Worm (Caenorhabditis elegans) whole organism, L2 larva: ENCODE results near the gene T26G10.4.

Experiments used
- C34F6.9 ChIP-seq: fragments of 150-350 bp; optimal IDR thresholded peaks from 2 replicates; lab custom pipeline; 2014; ENCODE audit warnings: missing biosample characterization, missing genetic modification characterization
- F13H6.1 ChIP-seq: sonication (generic microtip); optimal IDR thresholded peaks from 2 replicates; lab custom pipeline; 2016; ENCODE audit warnings: missing genetic modification characterization, missing compliant biosample characterization
- R02D3.7 ChIP-seq: fragments of 150-350 bp; optimal IDR thresholded peaks from 2 replicates; lab custom pipeline; 2014; ENCODE audit warnings: missing biosample characterization, missing genetic modification characterization
- alr-1 ChIP-seq: fragments of 150-350 bp; optimal IDR thresholded peaks from 2 replicates; lab custom pipeline; 2014; ENCODE audit warnings: missing biosample characterization, missing genetic modification characterization
- ama-1 ChIP-seq: fragments of 150-350 bp; optimal IDR thresholded peaks from 2 replicates; lab custom pipeline; 2018; ENCODE audit warnings: inconsistent platforms
- blmp-1 ChIP-seq: sonication (generic microtip); optimal IDR thresholded peaks from 2 replicates; lab custom pipeline; 2017; ENCODE audit warnings: missing genetic modification characterization, mild to moderate bottlenecking, missing compliant biosample characterization, antibody characterized with exemption, moderate library complexity; ENCODE audit not compliant: insufficient read depth
- ceh-16 ChIP-seq: fragments of 150-350 bp; optimal IDR thresholded peaks from 2 replicates; lab custom pipeline; 2014; ENCODE audit warnings: missing biosample characterization, missing genetic modification characterization
- ceh-82 ChIP-seq: fragments of 150-350 bp; optimal IDR thresholded peaks from 2 replicates; lab custom pipeline; 2014; ENCODE audit warnings: missing biosample characterization, missing genetic modification characterization
- crh-2 ChIP-seq: sonication (generic microtip); optimal IDR thresholded peaks from 2 replicates; lab custom pipeline; 2017; ENCODE audit warnings: missing biosample characterization, missing genetic modification characterization
- dmd-4 ChIP-seq: sonication (generic microtip); optimal IDR thresholded peaks from 2 replicates; lab custom pipeline; 2017; ENCODE audit warnings: missing biosample characterization, missing genetic modification characterization
- egl-27 ChIP-seq: sonication (generic microtip); optimal IDR thresholded peaks from 3 replicates; lab custom pipeline; 2017; ENCODE audit warnings: missing biosample characterization, missing genetic modification reagents, missing genetic modification characterization
- fos-1 ChIP-seq: fragments of 150-350 bp; optimal IDR thresholded peaks from 2 replicates; lab custom pipeline; 2014; ENCODE audit warnings: missing biosample characterization, missing genetic modification characterization
- lsy-2 ChIP-seq, 2 experiments: fragments of 150-350 bp in 1 of 2; sonication (generic microtip) in 1 of 2; optimal IDR thresholded peaks; 2 replicates each; lab custom pipeline; 2014 to 2017; ENCODE audit warnings: missing biosample characterization in 2 of 2, missing genetic modification characterization in 2 of 2
- mab-5 ChIP-seq: fragments of 150-350 bp; optimal IDR thresholded peaks from 2 replicates; lab custom pipeline; 2014; ENCODE audit warnings: missing biosample characterization, missing genetic modification characterization
- mdl-1 ChIP-seq, 2 experiments: fragments of 150-350 bp in 1 of 2; sonication (generic microtip) in 1 of 2; optimal IDR thresholded peaks; 2 replicates each; lab custom pipeline; 2017; ENCODE audit warnings: missing biosample characterization in 2 of 2, missing genetic modification characterization in 2 of 2
- nhr-129 ChIP-seq: fragments of 150-350 bp; optimal IDR thresholded peaks from 2 replicates; lab custom pipeline; 2014; ENCODE audit warnings: missing biosample characterization, missing genetic modification characterization
- nhr-21 ChIP-seq: fragments of 150-350 bp; optimal IDR thresholded peaks from 2 replicates; lab custom pipeline; 2014; ENCODE audit warnings: missing biosample characterization, missing genetic modification characterization
- nhr-23 ChIP-seq: fragments of 150-350 bp; optimal IDR thresholded peaks from 2 replicates; lab custom pipeline; 2014; ENCODE audit warnings: missing biosample characterization, missing genetic modification reagents, missing genetic modification characterization
- nhr-237 ChIP-seq: fragments of 150-350 bp; optimal IDR thresholded peaks from 2 replicates; lab custom pipeline; 2014; ENCODE audit warnings: missing biosample characterization, missing genetic modification characterization
- nhr-25 ChIP-seq: fragments of 150-350 bp; sonication (generic microtip); optimal IDR thresholded peaks from 3 replicates; lab custom pipeline; 2014; ENCODE audit warnings: missing biosample characterization, missing genetic modification characterization
- peb-1 ChIP-seq: fragments of 150-350 bp; optimal IDR thresholded peaks from 2 replicates; lab custom pipeline; 2014; ENCODE audit warnings: missing biosample characterization, missing genetic modification characterization
- sem-4 ChIP-seq: fragments of 150-350 bp; optimal IDR thresholded peaks from 2 replicates; lab custom pipeline; 2014; ENCODE audit warnings: missing biosample characterization, missing genetic modification reagents, missing genetic modification characterization
- skn-1 ChIP-seq: sonication (generic microtip); optimal IDR thresholded peaks from 2 replicates; lab custom pipeline; 2017; ENCODE audit warnings: missing biosample characterization, missing genetic modification characterization
- sma-3 ChIP-seq: sonication (generic microtip); optimal IDR thresholded peaks from 2 replicates; lab custom pipeline; 2016; ENCODE audit warnings: missing genetic modification reagents, missing genetic modification characterization, missing compliant biosample characterization
- sma-9 ChIP-seq, 2 experiments: fragments of 150-350 bp in 1 of 2; sonication (generic microtip) in 1 of 2; optimal IDR thresholded peaks; 2 replicates each; lab custom pipeline; 2014 to 2016; ENCODE audit warnings: missing genetic modification characterization in 2 of 2, mild to moderate bottlenecking in 1 of 2, missing biosample characterization in 1 of 2, missing compliant biosample characterization in 1 of 2, missing genetic modification reagents in 1 of 2, moderate library complexity in 1 of 2
- snpc-4 ChIP-seq: fragments of 150-350 bp; optimal IDR thresholded peaks from 2 replicates; lab custom pipeline; 2014; ENCODE audit warnings: missing biosample characterization, missing genetic modification characterization
- unc-55 ChIP-seq: fragments of 150-350 bp; sonication (generic microtip); optimal IDR thresholded peaks from 3 replicates; lab custom pipeline; 2014; ENCODE audit warnings: missing biosample characterization, missing genetic modification reagents, missing genetic modification characterization
- unc-62 ChIP-seq: fragments of 150-350 bp; optimal IDR thresholded peaks from 2 replicates; lab custom pipeline; 2014; ENCODE audit warnings: missing biosample characterization, missing genetic modification reagents, missing genetic modification characterization
- ztf-1 ChIP-seq: fragments of 200-800 bp; sonication (Bioruptor generic); conservative IDR thresholded peaks from 2 replicates; pipeline ENCODE4 v1.3.6; 2022; ENCODE audit warnings: missing genetic modification characterization, missing compliant biosample characterization
- ztf-11 ChIP-seq: sonication (generic microtip); optimal IDR thresholded peaks from 2 replicates; lab custom pipeline; 2017; ENCODE audit warnings: missing biosample characterization, missing genetic modification characterization
- ztf-4 ChIP-seq: fragments of 150-350 bp; optimal IDR thresholded peaks from 2 replicates; lab custom pipeline; 2014; ENCODE audit warnings: missing biosample characterization, missing genetic modification characterization

The T26G10.4 gene

DNA sequence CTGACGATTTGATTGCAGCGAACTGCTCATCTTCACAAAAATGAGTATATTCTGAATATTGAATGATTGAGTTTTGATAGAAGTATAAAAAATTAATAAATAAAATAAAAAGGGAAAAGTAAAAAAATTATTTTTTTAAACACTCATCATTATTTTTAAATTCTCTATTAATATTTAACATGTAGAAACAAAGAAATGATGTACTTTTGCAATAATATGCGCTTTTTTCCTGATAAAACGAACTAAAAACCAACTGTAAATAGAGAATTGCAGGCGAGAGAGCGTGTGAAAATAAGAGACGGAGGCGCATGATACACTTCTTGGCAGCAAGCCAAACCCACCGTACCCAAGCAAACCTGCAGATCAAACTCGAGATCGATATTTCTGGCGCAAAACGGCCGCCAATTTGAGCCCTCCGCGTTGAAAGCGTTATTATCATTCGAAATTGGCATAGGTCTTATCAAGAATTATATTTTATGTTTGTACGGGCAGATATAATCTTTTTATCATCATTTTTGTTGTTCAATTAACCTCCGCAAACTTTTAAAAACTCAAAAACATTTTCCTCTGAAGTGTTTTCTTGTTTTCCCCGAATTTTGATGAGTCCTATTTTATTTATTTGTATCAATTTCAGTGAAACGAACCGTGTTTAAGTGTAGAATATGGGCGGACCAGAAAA is 35.8 kb downstream of the T26G10.4 start, which contains the start of the genes rheb-1 and spk-1 (continued):
- TF ChIP-seq ztf-1 (GFP tag; lab: Robert Waterston, UW), result no peak
- peak; percentile 90 for TF ChIP-seq unc-55 (GFP tag; lab: Kevin White, UChicago)
- TF ChIP-seq nhr-25 (tag; lab: Kevin White, UChicago), result peak; percentile 85
- TF ChIP-seq sem-4 (tag; lab: Kevin White, UChicago), result peak; percentile 93
- no peak for TF ChIP-seq alr-1
- TF ChIP-seq F13H6.1, result peak; percentile 92
- TF ChIP-seq dmd-4 (tag; lab: Kevin White, UChicago), result no peak
- no peak for TF ChIP-seq R02D3.7 (tag; lab: Kevin White, UChicago)
- TF ChIP-seq blmp-1 (tag; lab: Kevin White, UChicago), result peak; percentile 54
- peak; percentile 48 for TF ChIP-seq ceh-16 (tag; lab: Kevin White, UChicago)
- peak; percentile 92 for TF ChIP-seq skn-1 (tag; lab: Kevin White, UChicago)
- peak; percentile 77 for TF ChIP-seq snpc-4 (tag; lab: Kevin White, UChicago)
- no peak for TF ChIP-seq nhr-237 (tag; lab: Kevin White, UChicago)
- TF ChIP-seq ceh-82 (tag; lab: Kevin White, UChicago), result peak; percentile 59
- TF ChIP-seq mdl-1 (tag; optimal IDR thresholded peaks at IDR 0.05; lab: Kevin White, UChicago), result peak in 1 of 2 experiments; percentile 6

DNA sequence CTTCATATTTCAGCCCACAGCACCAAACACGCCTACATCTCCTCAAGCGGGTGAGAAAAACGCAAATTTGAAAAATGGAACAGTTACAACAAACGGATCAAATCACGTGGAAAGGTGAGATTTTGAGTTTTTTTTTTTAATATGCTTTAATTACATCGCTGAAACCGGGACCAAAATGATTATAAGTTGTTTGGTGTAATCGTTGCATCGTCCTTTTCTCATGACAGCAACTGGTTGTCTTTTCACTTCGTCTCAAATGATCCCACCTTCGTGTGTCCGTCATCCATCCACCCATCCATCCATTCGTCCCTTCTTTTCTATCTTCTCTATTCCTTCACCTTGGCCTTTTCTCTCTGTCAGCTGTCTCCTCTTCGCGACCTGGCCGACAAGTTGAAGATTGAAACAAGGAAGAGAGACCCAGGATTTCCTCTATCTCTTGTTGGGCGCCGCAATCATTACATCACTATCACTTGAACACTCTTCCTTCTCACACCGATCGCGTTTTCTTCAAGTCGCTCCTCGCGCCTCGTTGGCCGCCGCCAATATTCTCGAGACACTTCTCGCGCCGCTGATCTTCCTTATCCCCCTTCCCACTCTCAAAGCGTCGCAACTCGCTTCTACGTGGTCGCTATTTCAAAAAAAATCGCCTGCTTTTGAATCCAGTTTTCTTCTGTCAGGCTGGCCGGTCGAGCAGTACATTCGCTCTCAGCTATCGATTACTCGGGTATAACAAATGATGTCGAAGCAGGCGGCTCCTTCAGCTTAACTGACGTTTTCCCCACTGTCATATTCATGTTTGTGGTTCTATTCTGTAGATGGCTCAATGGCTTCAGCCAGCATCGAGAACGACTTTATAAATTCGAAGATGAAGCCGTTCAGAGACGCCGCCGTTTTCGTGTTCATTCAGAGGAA is 37.1 kb downstream of the T26G10.4 start:
- TF ChIP-seq nhr-23 (no peak), sma-3 (GFP tag; lab: Kevin White, UChicago) (peak; percentile 13), crh-2 (tag; lab: Kevin White, UChicago) (peak; percentile 3), ztf-11 (tag; lab: Kevin White, UChicago) (no peak), ztf-4 (tag; lab: Kevin White, UChicago) (peak; percentile 57), unc-62 (GFP tag; lab: Kevin White, UChicago) (no peak), C34F6.9 (tag; lab: Kevin White, UChicago) (peak; percentile 74), nhr-21 (tag; lab: Kevin White, UChicago) (peak; percentile 42), F13H6.1 (peak; percentile 75), blmp-1 (tag; lab: Kevin White, UChicago) (peak; percentile 22), lsy-2 (tag; optimal IDR thresholded peaks at IDR 0.05; lab: Kevin White, UChicago) (peak; percentile 14 to 37), fos-1 (tag; lab: Kevin White, UChicago) (peak; percentile 24), ama-1 (peak; percentile 38), mab-5 (tag; lab: Kevin White, UChicago) (peak; percentile 10), sma-9 (GFP tag; optimal IDR thresholded peaks at IDR 0.05; lab: Kevin White, UChicago) (peak; percentile 39), sma-9 (tag; optimal IDR thresholded peaks at IDR 0.05; lab: Kevin White, UChicago) (no peak), nhr-129 (peak; percentile 90)

DNA sequence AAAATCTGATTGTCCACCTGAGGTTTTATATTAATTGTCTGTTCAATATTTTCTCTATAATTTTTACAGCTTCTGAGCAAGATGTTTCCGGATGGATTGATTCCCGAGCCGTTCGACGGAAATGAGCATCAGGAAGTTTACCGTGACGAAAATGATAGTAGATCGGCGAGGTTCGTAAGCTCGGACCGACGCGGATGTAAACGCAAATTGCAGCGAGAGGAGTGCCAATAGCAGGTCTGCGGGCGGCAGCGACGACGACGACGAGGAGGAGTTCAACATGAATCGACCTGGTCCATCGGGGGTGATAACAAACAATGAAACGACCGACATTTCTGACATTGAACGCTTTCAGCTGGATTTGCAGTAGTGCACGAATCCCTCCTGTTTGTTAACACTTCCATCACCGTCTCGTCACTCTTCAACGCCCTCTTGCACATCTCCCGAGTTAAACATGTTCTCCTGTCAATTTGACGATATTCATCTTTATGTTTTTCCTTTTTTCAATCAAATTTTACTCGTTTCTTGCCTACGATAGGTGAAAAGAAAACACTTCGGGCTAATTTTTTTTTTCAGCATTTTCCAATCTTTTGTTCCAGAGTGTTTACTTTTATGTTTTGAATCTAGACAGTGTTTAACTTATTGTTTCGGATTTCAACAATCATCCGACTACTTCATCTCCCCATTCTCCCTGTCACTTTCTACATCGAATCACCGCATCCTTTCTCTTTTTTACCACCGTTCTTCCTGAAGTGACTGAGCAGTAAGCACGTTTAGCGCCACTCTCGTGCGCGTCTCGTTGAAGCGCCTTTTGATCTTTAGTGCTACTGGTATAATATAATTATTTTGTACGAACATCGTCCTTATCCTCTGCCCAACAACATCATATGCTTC is 41.8 kb downstream of the T26G10.4 start:
- TF ChIP-seq egl-27 (tag; lab: Kevin White, UChicago), result no peak
- TF ChIP-seq peb-1 (tag; lab: Kevin White, UChicago), result no peak
- peak; percentile 2 for TF ChIP-seq fos-1 (tag; lab: Kevin White, UChicago)
